Worm (Caenorhabditis elegans) whole organism, L4 larva: ENCODE data around the gene R05G6.5.

Experiments used
- aha-1 ChIP-seq: fragments of 150-350 bp; peaks from one replicate; lab custom pipeline; 2014; ENCODE audit warnings: missing biosample characterization, missing genetic modification characterization
- aly-2 ChIP-seq: sonication (generic microtip); optimal IDR thresholded peaks from 2 replicates; lab custom pipeline; 2018; ENCODE audit warnings: missing biosample characterization, missing genetic modification characterization
- ama-1 ChIP-seq: fragments of 150-350 bp; optimal IDR thresholded peaks from 2 replicates; lab custom pipeline; 2014; ENCODE audit warnings: inconsistent platforms, mixed read lengths
- ceh-20 ChIP-seq: fragments of 200-800 bp; sonication (Bioruptor generic); IDR thresholded peaks from 2 replicates; pipeline ENCODE4 v1.3.6; 2022; ENCODE audit warnings: missing genetic modification reagents, missing genetic modification characterization, missing compliant biosample characterization
- ceh-28 ChIP-seq: fragments of 150-350 bp; optimal IDR thresholded peaks from 2 replicates; lab custom pipeline; 2014; ENCODE audit warnings: missing biosample characterization, missing genetic modification reagents, missing genetic modification characterization
- ceh-44 ChIP-seq: fragments of 200-800 bp; sonication (Bioruptor generic); IDR thresholded peaks from 2 replicates; pipeline ENCODE4 v1.3.6; 2022; ENCODE audit warnings: missing genetic modification reagents, missing genetic modification characterization, missing compliant biosample characterization
- ceh-82 ChIP-seq: sonication (generic microtip); optimal IDR thresholded peaks from 2 replicates; lab custom pipeline; 2017; ENCODE audit warnings: missing biosample characterization, missing genetic modification characterization
- ces-1 ChIP-seq: fragments of 150-350 bp; sonication (generic microtip); optimal IDR thresholded peaks from 4 replicates; lab custom pipeline; 2014; ENCODE audit warnings: missing biosample characterization, missing genetic modification reagents, missing genetic modification characterization
- dmd-6 ChIP-seq: fragments of 200-800 bp; sonication (Bioruptor generic); IDR thresholded peaks from 2 replicates; pipeline ENCODE4 v1.3.6; 2022; ENCODE audit warnings: missing genetic modification reagents, missing genetic modification characterization, missing compliant biosample characterization
- dmd-8 ChIP-seq: fragments of 200-800 bp; sonication (Bioruptor generic); IDR thresholded peaks from 2 replicates; pipeline ENCODE4 v1.3.6; 2022; ENCODE audit warnings: missing genetic modification characterization, missing compliant biosample characterization
- fos-1 ChIP-seq: fragments of 150-350 bp; optimal IDR thresholded peaks from 2 replicates; lab custom pipeline; 2014; ENCODE audit warnings: missing biosample characterization, missing genetic modification characterization
- lin-13 ChIP-seq: fragments of 150-350 bp; optimal IDR thresholded peaks from 2 replicates; lab custom pipeline; 2014; ENCODE audit warnings: missing biosample characterization, missing genetic modification reagents, missing genetic modification characterization
- mes-2 ChIP-seq: sonication (generic microtip); optimal IDR thresholded peaks from 2 replicates; lab custom pipeline; 2016; ENCODE audit warnings: missing genotype, mild to moderate bottlenecking, missing genetic modification characterization, missing compliant biosample characterization; ENCODE audit not compliant: poor library complexity, severe bottlenecking
- mxl-3 ChIP-seq: fragments of 200-800 bp; sonication (Bioruptor generic); optimal IDR thresholded peaks from 2 replicates; lab custom pipeline; 2018; ENCODE audit warnings: mild to moderate bottlenecking, missing genetic modification characterization, missing compliant biosample characterization
- nhr-102 ChIP-seq: sonication (generic microtip); optimal IDR thresholded peaks from 2 replicates; lab custom pipeline; 2016; ENCODE audit warnings: mild to moderate bottlenecking, missing genetic modification characterization, moderate library complexity, missing compliant biosample characterization
- nhr-11 ChIP-seq: fragments of 150-350 bp; optimal IDR thresholded peaks from 2 replicates; lab custom pipeline; 2014; ENCODE audit warnings: missing biosample characterization, missing genetic modification characterization
- nhr-28 ChIP-seq: fragments of 150-350 bp; optimal IDR thresholded peaks from 2 replicates; lab custom pipeline; 2014; ENCODE audit warnings: missing biosample characterization, missing genetic modification characterization
- nhr-48 ChIP-seq: sonication (generic microtip); optimal IDR thresholded peaks from 2 replicates; lab custom pipeline; 2016; ENCODE audit warnings: mild to moderate bottlenecking, missing genetic modification characterization, missing compliant biosample characterization
- nhr-77 ChIP-seq: fragments of 150-350 bp; optimal IDR thresholded peaks from 2 replicates; lab custom pipeline; 2014; ENCODE audit warnings: missing biosample characterization, missing genetic modification characterization
- php-3 ChIP-seq: fragments of 200-800 bp; sonication (Bioruptor generic); IDR thresholded peaks from 2 replicates; pipeline ENCODE4 v1.3.6; 2022; ENCODE audit warnings: missing genetic modification reagents, missing genetic modification characterization, missing compliant biosample characterization
- rbr-2 ChIP-seq: sonication (generic microtip); optimal IDR thresholded peaks from 2 replicates; lab custom pipeline; 2016; ENCODE audit warnings: missing genotype, missing genetic modification characterization, missing compliant biosample characterization
- saeg-2 ChIP-seq: fragments of 200-800 bp; sonication (Bioruptor generic); IDR thresholded peaks from 2 replicates; pipeline ENCODE4 v1.3.6; 2022; ENCODE audit warnings: missing genetic modification reagents, missing genetic modification characterization, missing compliant biosample characterization
- snpc-1.2 ChIP-seq: fragments of 200-800 bp; sonication (Bioruptor generic); IDR thresholded peaks from 2 replicates; pipeline ENCODE4 v1.3.6; 2022; ENCODE audit warnings: missing genetic modification reagents, missing genetic modification characterization, missing compliant biosample characterization
- unc-130 ChIP-seq: sonication (generic microtip); optimal IDR thresholded peaks from 2 replicates; lab custom pipeline; 2016; ENCODE audit warnings: missing genetic modification reagents, missing genetic modification characterization, missing compliant biosample characterization
- unc-39 ChIP-seq: sonication (generic microtip); optimal IDR thresholded peaks from 2 replicates; lab custom pipeline; 2017; ENCODE audit warnings: missing biosample characterization, missing genetic modification characterization
- zfp-2 ChIP-seq: sonication (generic microtip); optimal IDR thresholded peaks from 2 replicates; lab custom pipeline; 2016; ENCODE audit warnings: mild to moderate bottlenecking, missing genetic modification characterization, missing compliant biosample characterization
- zip-11 ChIP-seq: fragments of 200-800 bp; sonication (Bioruptor generic); IDR thresholded peaks from 2 replicates; pipeline ENCODE4 v1.3.6; 2022; ENCODE audit warnings: missing genetic modification characterization, missing compliant biosample characterization
- zip-2 ChIP-seq: fragments of 150-350 bp; optimal IDR thresholded peaks from 2 replicates; lab custom pipeline; 2014; ENCODE audit warnings: missing biosample characterization, missing genetic modification characterization
- ztf-11 ChIP-seq: fragments of 150-350 bp; optimal IDR thresholded peaks from 2 replicates; lab custom pipeline; 2014; ENCODE audit warnings: missing biosample characterization, missing genetic modification characterization

Gene R05G6.5

ce11 chrIV:7552958-7553553, 44.9 kb downstream of the R05G6.5 start, which contains the start of gene dif-1 (continued):
- peak; percentile 96 for TF ChIP-seq nhr-28 (tag; lab: Kevin White, UChicago)
- TF ChIP-seq unc-39 = no peak
- TF ChIP-seq nhr-102 (tag; lab: Kevin White, UChicago) = no peak
- TF ChIP-seq dmd-6 (GFP tag; lab: Robert Waterston, UW) = peak; percentile 63
- TF ChIP-seq nhr-77 (tag; lab: Kevin White, UChicago) = peak; percentile 66
- TF ChIP-seq zfp-2 (tag; lab: Kevin White, UChicago) = no peak
- TF ChIP-seq saeg-2 (GFP tag; lab: Robert Waterston, UW) = no peak
- TF ChIP-seq dmd-8 (GFP tag; lab: Robert Waterston, UW) = no peak
- peak; percentile 44 for TF ChIP-seq mxl-3 (GFP tag; lab: Kevin White, UChicago)
- peak; percentile 31 for TF ChIP-seq lin-13 (GFP tag; lab: Kevin White, UChicago)
- TF ChIP-seq rbr-2 (tag; lab: Kevin White, UChicago) = peak; percentile 9
- TF ChIP-seq ceh-28 (tag; lab: Kevin White, UChicago) = no peak
- TF ChIP-seq nhr-11 = peak; percentile 67
- no peak for TF ChIP-seq ztf-11
- TF ChIP-seq unc-130 (GFP tag; lab: Kevin White, UChicago) = no peak

DNA sequence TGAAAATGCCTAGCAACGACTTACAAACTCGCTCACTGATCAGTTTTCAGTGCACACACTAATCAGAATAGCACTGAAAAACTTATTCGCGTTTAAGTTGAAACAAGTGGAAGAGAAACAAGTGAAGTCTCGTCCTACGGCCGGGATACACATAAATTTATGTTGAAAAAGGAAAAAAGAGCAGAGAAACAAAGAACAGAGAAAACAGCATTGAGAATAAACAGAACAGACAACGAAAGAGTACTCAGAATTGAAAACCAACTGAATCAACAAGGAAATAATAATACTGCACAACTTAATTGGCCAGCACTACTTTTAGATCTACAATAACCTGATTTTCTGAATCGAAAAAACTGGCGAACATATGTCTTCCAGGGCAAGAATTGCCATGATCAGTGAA, 46.2 kb downstream of the R05G6.5 start, which contains the start of gene F49E8.6:
Gene F49E8.6 (minus strand): TSS at position 317 of the 400 bp plus-strand sequence.
- TF ChIP-seq zip-11 (no peak), ceh-44 (GFP tag; lab: Robert Waterston, UW) (no peak), ceh-20 (GFP tag; lab: Robert Waterston, UW) (no peak), nhr-11 (peak; percentile 40), aha-1 (peak; percentile 46), zip-2 (no peak), aly-2 (tag; lab: Kevin White, UChicago) (no peak)

DNA sequence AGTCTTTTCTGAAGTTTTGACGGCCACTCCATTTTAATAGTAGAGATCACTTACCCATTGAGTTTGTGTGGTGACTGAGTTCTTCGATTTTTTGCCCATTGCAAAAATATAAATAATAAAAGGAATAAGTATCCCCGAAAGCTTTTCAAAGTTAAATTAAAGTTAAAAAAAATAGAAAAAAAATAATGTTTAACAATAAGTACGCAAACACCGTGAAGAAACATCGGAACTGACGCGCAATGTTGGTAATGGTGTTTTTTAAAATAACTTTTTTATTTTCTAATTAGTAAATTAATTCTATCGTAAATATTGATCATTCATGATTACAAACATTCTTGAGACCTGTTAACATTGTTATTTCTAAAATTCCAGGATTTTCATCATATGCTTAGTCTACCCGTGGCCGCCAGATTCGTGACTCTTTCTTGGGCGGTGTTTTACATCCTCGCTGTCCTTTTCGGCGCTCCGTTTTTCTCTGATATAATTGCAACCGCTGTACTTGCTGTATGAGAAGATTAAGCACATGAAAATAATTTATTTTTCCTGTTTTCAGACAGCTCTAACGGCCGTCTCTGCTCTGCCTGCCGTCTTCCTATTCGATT, 48.2 kb downstream of the R05G6.5 start, which contains the start of the genes F49E8.7, F49E8.8 and nprl-2:
Gene F49E8.7 (minus strand): TSS at position 101 of the 602 bp plus-strand sequence.
Gene F49E8.8 (plus strand): TSS at position 373 of the 602 bp plus-strand sequence.
Gene nprl-2 (plus strand): TSS at position 552 of the 602 bp plus-strand sequence.
- no peak for TF ChIP-seq php-3 (GFP tag; lab: Robert Waterston, UW)
- TF ChIP-seq ztf-11 = no peak
- no peak for TF ChIP-seq mes-2 (tag; lab: Kevin White, UChicago)
- no peak for TF ChIP-seq nhr-48 (tag; lab: Kevin White, UChicago)
- TF ChIP-seq ces-1 (GFP tag; lab: Kevin White, UChicago) = no peak
- TF ChIP-seq ama-1 (lab: Kevin White, UChicago) = no peak
- TF ChIP-seq, all 104 proteins: peak for 0

ce11 chrIV:7558653-7559052, 50.5 kb downstream of the R05G6.5 start:
- TF ChIP-seq fos-1 (tag; lab: Kevin White, UChicago) (no peak), snpc-1.2 (0 out of 2 replicates have a peak, but pooled peaks have one; percentile 15), ceh-82 (tag; lab: Kevin White, UChicago) (no peak), ama-1 (lab: Kevin White, UChicago) (peak; percentile 54)
